Worm (Caenorhabditis elegans): ENCODE measurements around the gene math-41.
"Not testable (repeated sequence)": the region's sequence is repeated elsewhere in the genome, so short reads cannot be mapped to it uniquely, and the experiment has no call there.

DNA sequence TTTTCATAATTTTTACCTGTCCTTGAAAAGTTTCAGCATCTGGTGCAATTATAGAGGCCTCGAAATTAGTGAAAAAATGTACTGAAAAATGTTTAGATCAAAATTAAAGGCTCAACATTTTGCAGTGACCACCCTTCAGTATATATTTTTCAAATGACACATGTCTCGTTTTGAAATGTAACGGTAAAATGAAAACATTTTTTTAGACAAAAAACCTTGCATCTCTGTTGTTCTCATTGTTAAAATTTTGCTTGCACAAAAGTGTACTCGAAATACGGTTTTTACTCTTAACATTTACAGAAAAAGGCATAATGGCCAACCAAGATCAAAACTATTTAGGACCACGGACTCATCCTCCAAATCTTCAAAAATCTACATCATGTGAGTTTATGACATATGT is at the start of gene math-41:
- TF ChIP-seq him-1, W03F9.2 (tag; optimal IDR thresholded peaks at IDR 0.05): not testable (repeated sequence)

Measured in whole organism, L4/young adult.